Fruit fly (Drosophila melanogaster): ENCODE data around the gene CG7142.

CG7142 gene

DNA sequence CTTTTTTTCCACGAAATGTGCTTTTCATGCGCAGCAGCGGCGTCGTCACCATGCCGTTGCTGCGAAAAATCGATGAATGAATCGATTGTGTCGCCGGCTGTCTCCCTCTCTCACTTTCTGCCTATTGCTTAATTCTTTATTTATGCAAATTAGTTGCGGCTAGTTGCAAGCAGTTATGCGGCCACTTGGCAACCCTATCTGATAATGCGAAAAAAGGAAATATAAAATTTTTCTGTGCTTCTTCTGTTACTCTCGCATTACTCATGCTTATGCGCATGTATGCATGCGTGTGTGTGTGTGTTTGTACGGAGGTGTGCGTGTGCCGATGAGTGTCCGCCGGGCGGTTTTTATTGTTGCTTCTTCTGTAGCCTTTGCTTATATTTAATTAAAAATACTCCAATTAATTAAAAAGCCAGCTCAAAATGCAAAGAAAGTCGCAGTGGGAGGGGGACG is 35.6 kb downstream of the CG7142 start (continued):
- TF ChIP-seq Mes4 (GFP tag; optimal IDR thresholded peaks at IDR 0.05) = no peak
- TF ChIP-seq sna (GFP tag; IDR thresholded peaks at IDR 0.05; ENCODE audit: partially characterized antibody) = no peak
- no peak for TF ChIP-seq ttk (GFP tag; IDR thresholded peaks at IDR 0.05)
- 0 out of 2 replicates have a peak, but pooled peaks have one; percentile 8 for TF ChIP-seq lmd (GFP tag; IDR thresholded peaks at IDR 0.05)
- peak; percentile 1 for TF ChIP-seq jumu (GFP tag; optimal IDR thresholded peaks at IDR 0.05)
- TF ChIP-seq wdn (GFP tag; IDR thresholded peaks at IDR 0.05) = 0 out of 2 replicates have a peak, but pooled peaks have one; percentile 10
- TF ChIP-seq da (GFP tag; optimal IDR thresholded peaks at IDR 0.05) = no peak
- TF ChIP-seq slbo (GFP tag; IDR thresholded peaks at IDR 0.05) = peak; percentile 33
- no peak for TF ChIP-seq Kr (GFP tag; optimal IDR thresholded peaks at IDR 0.05)
- 0 out of 2 replicates have a peak, but pooled peaks have one; percentile 6 for TF ChIP-seq CG9932 (GFP tag; IDR thresholded peaks at IDR 0.05)
- peak; percentile 84 for TF ChIP-seq ewg (GFP tag; optimal IDR thresholded peaks at IDR 0.05)
- TF ChIP-seq CG7928 (GFP tag; optimal IDR thresholded peaks at IDR 0.05) = no peak
- TF ChIP-seq CG12769 (tag; optimal IDR thresholded peaks at IDR 0.05) = no peak
- TF ChIP-seq CG17385 (GFP tag; optimal IDR thresholded peaks at IDR 0.05) = peak; percentile 24
- peak; percentile 49; the same call in 1 of the 2 replicates for TF ChIP-seq crol (GFP tag; IDR thresholded peaks at IDR 0.05)
- TF ChIP-seq CG14050 (GFP tag; IDR thresholded peaks at IDR 0.05) = no peak
- no peak for TF ChIP-seq Dad (GFP tag; optimal IDR thresholded peaks at IDR 0.05)
- 0 out of 2 replicates have a peak, but pooled peaks have one; percentile 25 for TF ChIP-seq CG14014 (GFP tag; IDR thresholded peaks at IDR 0.05)
- TF ChIP-seq CG43689 (GFP tag; IDR thresholded peaks at IDR 0.05) = no peak
- peak; percentile 13 for TF ChIP-seq maf-S (GFP tag; optimal IDR thresholded peaks at IDR 0.05)
- TF ChIP-seq D19B (GFP tag; optimal IDR thresholded peaks at IDR 0.05) = peak; percentile 6
- no peak for TF ChIP-seq C15 (GFP tag; IDR thresholded peaks at IDR 0.05)
- TF ChIP-seq ase (GFP tag; IDR thresholded peaks at IDR 0.05) = no peak
- TF ChIP-seq CG32532 (GFP tag; IDR thresholded peaks at IDR 0.05) = no peak
- peak; percentile 30; the same call in 1 of the 3 replicates for TF ChIP-seq knrl (GFP tag; IDR thresholded peaks at IDR 0.05; ENCODE audit: partially characterized antibody)
- TF ChIP-seq Dfd (GFP tag; optimal IDR thresholded peaks at IDR 0.05) = no peak
- 0 out of 3 replicates have a peak, but pooled peaks have one; percentile 25 for TF ChIP-seq CG6175 (GFP tag; IDR thresholded peaks at IDR 0.05)
- TF ChIP-seq unc-4 (GFP tag; IDR thresholded peaks at IDR 0.05; ENCODE audit: partially characterized antibody) = no peak
- no peak for TF ChIP-seq CG31365 (tag; optimal IDR thresholded peaks at IDR 0.05)
- TF ChIP-seq en (GFP tag; optimal IDR thresholded peaks at IDR 0.05) = no peak
- no peak for TF ChIP-seq Asciz (GFP tag; optimal IDR thresholded peaks at IDR 0.05)
- TF ChIP-seq wor (GFP tag; IDR thresholded peaks at IDR 0.05) = no peak
- no peak for TF ChIP-seq CG7786 (GFP tag; optimal IDR thresholded peaks at IDR 0.05)
- no peak for TF ChIP-seq eve (GFP tag; optimal IDR thresholded peaks at IDR 0.05)
- peak; percentile 24 for TF ChIP-seq Antp (GFP tag; optimal IDR thresholded peaks at IDR 0.05)
- TF ChIP-seq cg (GFP tag; optimal IDR thresholded peaks at IDR 0.05) = no peak
- no peak for TF ChIP-seq HLH54F (GFP tag; optimal IDR thresholded peaks at IDR 0.05)
- TF ChIP-seq Awh (GFP tag; IDR thresholded peaks at IDR 0.05) = no peak
- TF ChIP-seq sima (GFP tag; optimal IDR thresholded peaks at IDR 0.05) = no peak
- peak; percentile 8 for TF ChIP-seq CG3281 (GFP tag; optimal IDR thresholded peaks at IDR 0.05)
- TF ChIP-seq CG10654 (GFP tag; optimal IDR thresholded peaks at IDR 0.05) = no peak
- no peak for TF ChIP-seq CG3407 (GFP tag; optimal IDR thresholded peaks at IDR 0.05)
- TF ChIP-seq tup (GFP tag; optimal IDR thresholded peaks at IDR 0.05) = peak; percentile 1
- no peak for TF ChIP-seq Dip2 (GFP tag; IDR thresholded peaks at IDR 0.05)
- TF ChIP-seq Nf-YA (GFP tag; IDR thresholded peaks at IDR 0.05) = no peak
- no peak for TF ChIP-seq ranshi (GFP tag; IDR thresholded peaks at IDR 0.05)
- no peak for TF ChIP-seq CG9727 (GFP tag; optimal IDR thresholded peaks at IDR 0.05)
- no peak for TF ChIP-seq CG7271 (tag; optimal IDR thresholded peaks at IDR 0.05)
- TF ChIP-seq D (optimal IDR thresholded peaks at IDR 0.05) = no peak
- no peak for TF ChIP-seq D (GFP tag; optimal IDR thresholded peaks at IDR 0.05)
- TF ChIP-seq lilli (GFP tag; optimal IDR thresholded peaks at IDR 0.05) = peak; percentile 35
- no peak for TF ChIP-seq cas (GFP tag; IDR thresholded peaks at IDR 0.05)
